Fruit fly (Drosophila melanogaster) whole organism, embryonic: ENCODE results near the gene CG32278.

Source experiments
- B-H1 ChIP-seq: fragments of 200-800 bp; sonication (Bioruptor generic); IDR thresholded peaks from 3 replicates; pipeline ENCODE4 v1.3.6; 2022; ENCODE audit warnings: missing biosample characterization, missing genetic modification characterization
- Bdp1 ChIP-seq: fragments of 200-800 bp; sonication (Bioruptor generic); optimal IDR thresholded peaks from 3 replicates; lab custom pipeline; 2016; ENCODE audit warnings: missing biosample characterization, missing genetic modification characterization
- BtbVII ChIP-seq: fragments of 200-800 bp; sonication (Bioruptor generic); optimal IDR thresholded peaks from 3 replicates; lab custom pipeline; 2017; ENCODE audit warnings: missing biosample characterization, mild to moderate bottlenecking, missing genetic modification characterization
- Bteb2 ChIP-seq: fragments of 200-800 bp; sonication (Bioruptor generic); optimal IDR thresholded peaks from 2 replicates; lab custom pipeline; 2016; ENCODE audit warnings: missing biosample characterization, missing genetic modification characterization
- C15 ChIP-seq: fragments of 200-800 bp; sonication (Bioruptor generic); IDR thresholded peaks from 3 replicates; pipeline ENCODE4 v1.3.6; 2022; ENCODE audit warnings: missing biosample characterization, missing genetic modification characterization
- CG11723 ChIP-seq: fragments of 200-800 bp; sonication (Bioruptor generic); optimal IDR thresholded peaks from 2 replicates; lab custom pipeline; 2017; ENCODE audit warnings: missing biosample characterization, mild to moderate bottlenecking, missing genetic modification characterization
- CG12219 ChIP-seq: fragments of 200-800 bp; sonication (Bioruptor generic); optimal IDR thresholded peaks from 3 replicates; lab custom pipeline; 2018; ENCODE audit warnings: missing biosample characterization, mild to moderate bottlenecking, missing genetic modification characterization
- CG1233 ChIP-seq: fragments of 200-800 bp; sonication (Bioruptor generic); optimal IDR thresholded peaks from 4 replicates; lab custom pipeline; 2018; ENCODE audit warnings: missing biosample characterization, mild to moderate bottlenecking, missing genetic modification characterization
- CG13123 ChIP-seq: fragments of 200-800 bp; sonication (Bioruptor generic); optimal IDR thresholded peaks from 2 replicates; lab custom pipeline; 2016; ENCODE audit warnings: missing biosample characterization, missing genetic modification characterization
- CG15269 ChIP-seq: fragments of 200-800 bp; sonication (Bioruptor generic); optimal IDR thresholded peaks from 2 replicates; lab custom pipeline; 2018; ENCODE audit warnings: missing biosample characterization, mild to moderate bottlenecking, missing genetic modification characterization, moderate library complexity
- CG15514 ChIP-seq: fragments of 200-800 bp; sonication (Bioruptor generic); optimal IDR thresholded peaks from 3 replicates; lab custom pipeline; 2017; ENCODE audit warnings: missing biosample characterization, missing genetic modification characterization, mild to moderate bottlenecking, moderate library complexity, missing genetic modification reagents
- CG15696 ChIP-seq: fragments of 200-800 bp; sonication (Bioruptor generic); optimal IDR thresholded peaks from 2 replicates; lab custom pipeline; 2019; ENCODE audit warnings: missing biosample characterization, mild to moderate bottlenecking, missing genetic modification characterization, moderate library complexity
- CG16813 ChIP-seq: fragments of 200-800 bp; sonication (Bioruptor generic); IDR thresholded peaks from 3 replicates; pipeline ENCODE4 v1.3.6; 2022; ENCODE audit warnings: missing biosample characterization, missing genetic modification characterization; ENCODE audit not compliant: partially characterized antibody
- CG16815 ChIP-seq: fragments of 200-800 bp; sonication (Bioruptor generic); optimal IDR thresholded peaks from 3 replicates; lab custom pipeline; 2017; ENCODE audit warnings: missing biosample characterization, mild to moderate bottlenecking, missing genetic modification characterization
- CG30431 ChIP-seq: fragments of 200-800 bp; sonication (Bioruptor generic); optimal IDR thresholded peaks from 2 replicates; lab custom pipeline; 2017; ENCODE audit warnings: missing biosample characterization, missing genetic modification characterization
- CG31224 ChIP-seq: fragments of 200-800 bp; sonication (Bioruptor generic); IDR thresholded peaks from 2 replicates; pipeline ENCODE4 v1.3.6; 2022; ENCODE audit warnings: missing biosample characterization, missing genetic modification characterization
- CG3847 ChIP-seq: fragments of 200-800 bp; sonication (Bioruptor generic); IDR thresholded peaks from 2 replicates; pipeline ENCODE4 v1.3.6; 2022; ENCODE audit warnings: missing biosample characterization, missing genetic modification characterization
- CG42726 ChIP-seq: fragments of 200-800 bp; sonication (Bioruptor generic); IDR thresholded peaks from 2 replicates; pipeline ENCODE4 v1.3.6; 2022; ENCODE audit warnings: missing biosample characterization, missing genetic modification characterization; ENCODE audit not compliant: partially characterized antibody
- CG4617 ChIP-seq: fragments of 200-800 bp; sonication (Bioruptor generic); optimal IDR thresholded peaks from 3 replicates; lab custom pipeline; 2016; ENCODE audit warnings: missing biosample characterization, missing genetic modification characterization, borderline replicate concordance
- CG6791 ChIP-seq: fragments of 200-800 bp; sonication (Bioruptor generic); IDR thresholded peaks from 3 replicates; pipeline ENCODE4 v1.3.6; 2022; ENCODE audit warnings: missing biosample characterization, missing genetic modification characterization; ENCODE audit not compliant: partially characterized antibody
- CG7786 ChIP-seq: fragments of 200-800 bp; sonication (Bioruptor generic); optimal IDR thresholded peaks from 2 replicates; lab custom pipeline; 2016; ENCODE audit warnings: missing biosample characterization, missing genetic modification characterization
- Dbx ChIP-seq: fragments of 200-800 bp; sonication (Bioruptor generic); IDR thresholded peaks from 3 replicates; pipeline ENCODE4 v1.3.6; 2022; ENCODE audit warnings: missing biosample characterization, missing genetic modification characterization
- E2f1 ChIP-seq: fragments of 200-800 bp; sonication (Bioruptor generic); IDR thresholded peaks from 2 replicates; pipeline ENCODE4 v1.3.6; 2022; ENCODE audit warnings: missing biosample characterization, missing genetic modification characterization
- HLH54F ChIP-seq: fragments of 200-800 bp; sonication (Bioruptor generic); optimal IDR thresholded peaks from 3 replicates; lab custom pipeline; 2016; ENCODE audit warnings: missing biosample characterization, missing genetic modification characterization
- Hey ChIP-seq: fragments of 200-800 bp; sonication (Bioruptor generic); optimal IDR thresholded peaks from 3 replicates; lab custom pipeline; 2018; ENCODE audit warnings: missing biosample characterization, mild to moderate bottlenecking, missing genetic modification characterization
- Hmx ChIP-seq: fragments of 200-800 bp; sonication (Bioruptor generic); optimal IDR thresholded peaks from 2 replicates; lab custom pipeline; 2016; ENCODE audit warnings: missing biosample characterization, missing genetic modification characterization
- Mad ChIP-seq: fragments of 200-800 bp; sonication (Bioruptor generic); optimal IDR thresholded peaks from 2 replicates; lab custom pipeline; 2016; ENCODE audit warnings: missing biosample characterization, missing genetic modification characterization
- Meics ChIP-seq: fragments of 200-800 bp; sonication (Bioruptor generic); optimal IDR thresholded peaks from 2 replicates; lab custom pipeline; 2017; ENCODE audit warnings: missing biosample characterization, mild to moderate bottlenecking, missing genetic modification characterization
- Mrtf ChIP-seq: fragments of 200-800 bp; sonication (Bioruptor generic); IDR thresholded peaks from 3 replicates; pipeline ENCODE4 v1.3.6; 2022; ENCODE audit warnings: missing biosample characterization, missing genetic modification characterization
- Ravus ChIP-seq: fragments of 200-800 bp; sonication (Bioruptor generic); IDR thresholded peaks from 2 replicates; pipeline ENCODE4 v1.3.6; 2022; ENCODE audit warnings: missing biosample characterization, missing genetic modification characterization
- Sox102F ChIP-seq: fragments of 200-800 bp; sonication (Bioruptor generic); optimal IDR thresholded peaks from 2 replicates; lab custom pipeline; 2018; ENCODE audit warnings: missing biosample characterization, mild to moderate bottlenecking, missing genetic modification characterization, moderate library complexity
- Ssrp ChIP-seq: fragments of 200-800 bp; sonication (Bioruptor generic); optimal IDR thresholded peaks from 2 replicates; lab custom pipeline; 2018; ENCODE audit warnings: missing biosample characterization, mild to moderate bottlenecking, missing genetic modification characterization, moderate library complexity
- cato ChIP-seq: fragments of 200-800 bp; sonication (Bioruptor generic); optimal IDR thresholded peaks from 2 replicates; lab custom pipeline; 2016; ENCODE audit warnings: missing biosample characterization, missing genetic modification characterization, borderline replicate concordance
- en ChIP-seq: fragments of 200-800 bp; sonication (Bioruptor generic); optimal IDR thresholded peaks from 2 replicates; lab custom pipeline; 2016; ENCODE audit warnings: missing biosample characterization, missing genetic modification characterization
- fd102C ChIP-seq: fragments of 200-800 bp; sonication (Bioruptor generic); optimal IDR thresholded peaks from 2 replicates; lab custom pipeline; 2018; ENCODE audit warnings: missing biosample characterization, mild to moderate bottlenecking, missing genetic modification characterization, moderate library complexity
- fd3F ChIP-seq: fragments of 200-800 bp; sonication (Bioruptor generic); optimal IDR thresholded peaks from 2 replicates; lab custom pipeline; 2018; ENCODE audit warnings: missing biosample characterization, mild to moderate bottlenecking, missing genetic modification characterization, moderate library complexity
- gsb ChIP-seq: fragments of 200-800 bp; sonication (Bioruptor generic); IDR thresholded peaks from 2 replicates; pipeline ENCODE4 v1.3.6; 2022; ENCODE audit warnings: missing biosample characterization, missing genetic modification characterization
- her ChIP-seq: fragments of 200-800 bp; sonication (Bioruptor generic); optimal IDR thresholded peaks from 2 replicates; lab custom pipeline; 2016; ENCODE audit warnings: missing biosample characterization, missing genetic modification characterization
- hth ChIP-seq: fragments of >200 bp; optimal IDR thresholded peaks from 2 replicates; lab custom pipeline; 2017; ENCODE audit warnings: inconsistent platforms
- inv ChIP-seq: fragments of 200-800 bp; sonication (Bioruptor generic); IDR thresholded peaks from 2 replicates; pipeline ENCODE4 v1.3.6; 2022; ENCODE audit warnings: missing biosample characterization, missing genetic modification characterization; ENCODE audit not compliant: partially characterized antibody
- klu ChIP-seq: fragments of 200-800 bp; sonication (Bioruptor generic); IDR thresholded peaks from 2 replicates; pipeline ENCODE4 v1.3.6; 2022; ENCODE audit warnings: missing biosample characterization, missing genetic modification characterization
- lov ChIP-seq, 2 experiments: fragments of 200-800 bp in 1 of 2; fragments of >200 bp in 1 of 2; sonication (Bioruptor generic) in 1 of 2; IDR thresholded peaks in 1 of 2; optimal IDR thresholded peaks in 1 of 2; 2 replicates in 1 of 2; 3 replicates in 1 of 2; pipeline versions ENCODE4 v1.3.6 to Lab custom; 2017 to 2022; ENCODE audit warnings: missing biosample characterization in 1 of 2, missing genetic modification characterization in 1 of 2
- nerfin-1 ChIP-seq: fragments of 200-800 bp; sonication (Bioruptor generic); optimal IDR thresholded peaks from 3 replicates; lab custom pipeline; 2019; ENCODE audit warnings: missing biosample characterization, mild to moderate bottlenecking, missing genetic modification characterization, moderate library complexity
- otp ChIP-seq: fragments of 200-800 bp; sonication (Bioruptor generic); IDR thresholded peaks from 3 replicates; pipeline ENCODE4, ENCODE4 v1.3.6; 2022; ENCODE audit warnings: missing biosample characterization, missing genetic modification characterization
- pum ChIP-seq: fragments of 200-800 bp; sonication (Bioruptor generic); optimal IDR thresholded peaks from 2 replicates; lab custom pipeline; 2016; ENCODE audit warnings: missing biosample characterization, missing genetic modification characterization
- usp ChIP-seq: fragments of >200 bp; optimal IDR thresholded peaks from 2 replicates; lab custom pipeline; 2017; ENCODE audit warnings: missing biosample characterization, missing genetic modification characterization
- wdn ChIP-seq: fragments of 200-800 bp; sonication (Bioruptor generic); IDR thresholded peaks from 2 replicates; pipeline ENCODE4 v1.3.6; 2022; ENCODE audit warnings: missing biosample characterization, missing genetic modification characterization
- wek ChIP-seq: fragments of 200-800 bp; sonication (Bioruptor generic); optimal IDR thresholded peaks from 3 replicates; lab custom pipeline; 2018; ENCODE audit warnings: missing biosample characterization, mild to moderate bottlenecking, missing genetic modification characterization, moderate library complexity
- zen2 ChIP-seq: fragments of 200-800 bp; sonication (Bioruptor generic); IDR thresholded peaks from 3 replicates; pipeline ENCODE4 v1.3.6; 2022; ENCODE audit warnings: missing biosample characterization, missing genetic modification characterization; ENCODE audit not compliant: partially characterized antibody
- zfh1 ChIP-seq: fragments of 200-800 bp; sonication (Bioruptor generic); IDR thresholded peaks from 3 replicates; pipeline ENCODE4 v1.3.6; 2022; ENCODE audit warnings: missing biosample characterization, missing genetic modification characterization

Gene CG32278

dm6 chr3L:3194059-3194458, 25.0 kb downstream of the CG32278 start (continued):
- TF ChIP-seq Bteb2 (GFP tag; lab: Kevin White, UChicago) (peak; percentile 52), zen2 (GFP tag; lab: Robert Waterston, UW) (no peak), B-H1 (GFP tag; lab: Robert Waterston, UW) (peak; percentile 93), CG3847 (peak; percentile 88), Ssrp (tag; lab: Kevin White, UChicago) (peak; percentile 91), lov (optimal IDR thresholded peaks at IDR 0.05; lab: Kevin White, UChicago) (no peak), lov (GFP tag; IDR thresholded peaks at IDR 0.05; lab: Robert Waterston, UW) (peak; percentile 88), Sox102F (GFP tag; lab: Kevin White, UChicago) (peak; percentile 96), fd102C (peak; percentile 85), CG31224 (peak; percentile 86), CG4617 (peak; percentile 61), CG16815 (GFP tag; lab: Kevin White, UChicago) (peak; percentile 85), Meics (GFP tag; lab: Kevin White, UChicago) (peak; percentile 94), hth (lab: Kevin White, UChicago) (no peak), CG7786 (GFP tag; lab: Kevin White, UChicago) (no peak), gsb (peak; percentile 93), Bdp1 (GFP tag; lab: Kevin White, UChicago) (peak; percentile 75), her (no peak), CG30431 (peak; percentile 84), CG15696 (tag; lab: Kevin White, UChicago) (peak; percentile 80), inv (GFP tag; lab: Robert Waterston, UW) (no peak), otp (GFP tag; lab: Robert Waterston, UW) (peak; percentile 92; the same call in 2 of the 3 replicates), BtbVII (GFP tag; lab: Kevin White, UChicago) (peak; percentile 95), en (GFP tag; lab: Kevin White, UChicago) (peak; percentile 24), C15 (GFP tag; lab: Robert Waterston, UW) (peak; percentile 79; the same call in 2 of the 3 replicates), pum (peak; percentile 46), Dbx (GFP tag; lab: Robert Waterston, UW) (peak; percentile 92), CG11723 (GFP tag; lab: Kevin White, UChicago) (peak; percentile 83), wdn (GFP tag; lab: Robert Waterston, UW) (peak; percentile 73), Ravus (peak; percentile 82), Mad (peak; percentile 81), wek (GFP tag; lab: Kevin White, UChicago) (peak; percentile 45), CG15514 (GFP tag; lab: Kevin White, UChicago) (peak; percentile 88), nerfin-1 (peak; percentile 82), E2f1 (GFP tag; lab: Robert Waterston, UW) (peak; percentile 94), Mrtf (GFP tag; lab: Robert Waterston, UW) (peak; percentile 86), zfh1 (GFP tag; lab: Robert Waterston, UW) (peak; percentile 95), cato (peak; percentile 66), CG12219 (GFP tag; lab: Kevin White, UChicago) (peak; percentile 92), Hey (tag; lab: Kevin White, UChicago) (no peak), fd3F (GFP tag; lab: Kevin White, UChicago) (peak; percentile 91), CG15269 (tag; lab: Kevin White, UChicago) (peak; percentile 96), CG6791 (no peak), CG42726 (GFP tag; lab: Robert Waterston, UW) (no peak), CG13123 (GFP tag; lab: Kevin White, UChicago) (peak; percentile 81), HLH54F (GFP tag; lab: Kevin White, UChicago) (peak; percentile 48), Hmx (GFP tag; lab: Kevin White, UChicago) (no peak), CG1233 (GFP tag; lab: Kevin White, UChicago) (peak; percentile 88), klu (peak; percentile 83), usp (GFP tag; lab: Kevin White, UChicago) (no peak), CG16813 (GFP tag; lab: Robert Waterston, UW) (no peak)
